Worm (Caenorhabditis elegans): ENCODE results near the gene sel-2.

sel-2 gene

ce11 chrIII:4560393-4560890, 51.7 kb downstream of the sel-2 start (continued):
- TF ChIP-seq nhr-111 (GFP tag; optimal IDR thresholded peaks at IDR 0.05) (no peak), lin-1 (GFP tag; IDR thresholded peaks at IDR 0.05) (peak; percentile 66; the same call in 1 of the 2 replicates), madf-9 (GFP tag; conservative IDR thresholded peaks at IDR 0.05) (peak; percentile 91), gei-8 (GFP tag; optimal IDR thresholded peaks at IDR 0.05) (peak; percentile 8)

DNA sequence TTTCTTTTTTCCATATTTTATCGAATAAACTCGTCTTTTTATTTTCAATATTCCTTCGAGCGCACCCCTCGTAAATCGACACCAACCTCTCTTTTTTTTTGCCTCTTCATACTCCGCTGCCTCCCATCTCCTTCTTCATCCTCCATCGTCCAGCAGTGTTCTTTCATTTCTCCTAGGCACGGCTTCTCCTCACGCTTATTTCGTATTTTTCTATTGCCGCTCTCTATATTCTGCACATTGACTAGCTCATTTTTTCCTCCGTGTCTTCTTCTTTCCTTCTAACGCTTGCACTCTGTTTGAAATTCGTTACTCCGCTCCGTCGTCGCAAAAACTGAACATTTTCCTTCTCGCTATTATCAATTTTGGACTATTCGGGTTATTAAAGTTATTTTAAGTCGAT, 56.8 kb downstream of the sel-2 start:
- TF ChIP-seq ceh-82 (tag; optimal IDR thresholded peaks at IDR 0.05) (no peak), rbr-2 (tag; optimal IDR thresholded peaks at IDR 0.05) (peak; percentile 15), lsy-2 (tag; optimal IDR thresholded peaks at IDR 0.05) (peak in 1 of 2 experiments; percentile 14), hmg-1.1 (GFP tag; IDR thresholded peaks at IDR 0.05) (peak; percentile 31; the same call in 1 of the 2 replicates)

DNA sequence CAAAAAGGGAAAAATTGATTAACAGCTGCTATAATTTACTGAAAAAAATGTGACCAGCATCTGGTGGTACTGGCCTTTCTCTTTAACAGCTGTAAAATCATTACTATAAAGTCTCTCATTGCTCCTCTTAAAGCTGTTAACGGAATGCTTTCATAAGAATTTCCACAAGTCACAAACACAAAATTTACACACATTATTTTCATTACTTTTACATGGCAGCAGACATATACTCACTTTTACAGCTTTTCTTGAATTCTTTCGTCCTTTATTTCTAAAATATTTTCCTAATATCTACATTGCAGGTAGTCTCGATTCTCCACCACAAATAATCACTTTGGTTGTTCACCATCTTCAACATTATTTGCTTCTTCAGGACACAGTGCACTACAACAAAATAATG, 58.9 kb downstream of the sel-2 start, which contains the start of gene imph-1:
Gene imph-1, plus strand, starts transcription at position 301 of the 400 bp plus-strand sequence.
- no peak for TF ChIP-seq php-3 (GFP tag; IDR thresholded peaks at IDR 0.05)
- no peak for TF ChIP-seq tag-97 (GFP tag; IDR thresholded peaks at IDR 0.05)
- TF ChIP-seq jun-1 (tag; optimal IDR thresholded peaks at IDR 0.05): no peak
- no peak for TF ChIP-seq nhr-77 (tag; optimal IDR thresholded peaks at IDR 0.05)
- TF ChIP-seq attf-4 (tag; optimal IDR thresholded peaks at IDR 0.05): no peak
- TF ChIP-seq hmg-1.1 (GFP tag; IDR thresholded peaks at IDR 0.05): no peak
- no peak for TF ChIP-seq mxl-2 (GFP tag; conservative IDR thresholded peaks at IDR 0.05)
- TF ChIP-seq lin-15B (tag; optimal IDR thresholded peaks at IDR 0.05): no peak
- no peak for TF ChIP-seq nhr-42 (GFP tag; IDR thresholded peaks at IDR 0.05)
- no peak for TF ChIP-seq F44E2.7 (GFP tag; IDR thresholded peaks at IDR 0.05)
- TF ChIP-seq fos-1 (tag; optimal IDR thresholded peaks at IDR 0.05): no peak
- TF ChIP-seq egl-27 (tag; optimal IDR thresholded peaks at IDR 0.05): no peak
- no peak for TF ChIP-seq daf-16 (GFP tag; optimal IDR thresholded peaks at IDR 0.05)
- no peak for TF ChIP-seq daf-16 (tag; optimal IDR thresholded peaks at IDR 0.05)
- TF ChIP-seq T26A8.4 (GFP tag; IDR thresholded peaks at IDR 0.05): no peak
- TF ChIP-seq lin-13 (GFP tag; optimal IDR thresholded peaks at IDR 0.05): no peak
- no peak for TF ChIP-seq F49E8.2 (tag; optimal IDR thresholded peaks at IDR 0.05; ENCODE audit: borderline replicate concordance)
- TF ChIP-seq tra-1 (GFP tag; IDR thresholded peaks at IDR 0.05): no peak

- no peak for TF ChIP-seq Y75B8A.6 (GFP tag; IDR thresholded peaks at IDR 0.05)
- peak; percentile 4 for TF ChIP-seq nhr-28 (tag; optimal IDR thresholded peaks at IDR 0.05)
- no peak for TF ChIP-seq nhr-76 (tag; optimal IDR thresholded peaks at IDR 0.05)
- TF ChIP-seq aha-1 (tag): peak; percentile 33
- no peak for TF ChIP-seq fos-1 (tag; optimal IDR thresholded peaks at IDR 0.05)
- TF ChIP-seq dve-1 (tag; optimal IDR thresholded peaks at IDR 0.05; ENCODE audit: insufficient read depth): peak; percentile 6
- no peak for TF ChIP-seq F44E2.7 (GFP tag; IDR thresholded peaks at IDR 0.05)
- no peak for TF ChIP-seq nhr-10 (tag; optimal IDR thresholded peaks at IDR 0.05)
- no peak for TF ChIP-seq lir-3 (tag; optimal IDR thresholded peaks at IDR 0.05)
- TF ChIP-seq attf-4 (tag; optimal IDR thresholded peaks at IDR 0.05): no peak
- no peak for TF ChIP-seq ama-1 (optimal IDR thresholded peaks at IDR 0.05)
- TF ChIP-seq zag-1 (tag; optimal IDR thresholded peaks at IDR 0.05): no peak
- no peak for TF ChIP-seq F49E8.2 (tag; optimal IDR thresholded peaks at IDR 0.05; ENCODE audit: borderline replicate concordance)
- no peak for TF ChIP-seq vab-7 (GFP tag; IDR thresholded peaks at IDR 0.05)
- peak; percentile 38 for TF ChIP-seq pqm-1 (tag; optimal IDR thresholded peaks at IDR 0.05)
- no peak for TF ChIP-seq ceh-32 (tag; optimal IDR thresholded peaks at IDR 0.05; ENCODE audit: poor library complexity)
- no peak for TF ChIP-seq snpc-4 (tag; optimal IDR thresholded peaks at IDR 0.05)
- TF ChIP-seq arid-1 (GFP tag; conservative IDR thresholded peaks at IDR 0.05): no peak
- no peak for TF ChIP-seq tag-97 (GFP tag; IDR thresholded peaks at IDR 0.05)
- no peak for TF ChIP-seq mes-2 (tag; optimal IDR thresholded peaks at IDR 0.05; ENCODE audit: poor library complexity, severe bottlenecking)
Observed at ce11 chrIII:4552872-4553271, 59.3 kb downstream of the sel-2 start.
